In genomic region chrIII:7299466-7299865, ce11 we compare ENCODE assay signal across 5 worm cellular contexts.
A peak's percentile ranks its signal among the peaks of the same experiment; 100 is the strongest.
TF ChIP-seq lines count a peak whose summit lies in the region.

B0361.14 (minus strand) TSS chrIII:7299531.
B0361.9 (minus strand) TSS chrIII:7299631.

TF ChIP-seq in whole organism, L1 larva, 84 proteins besides CTCF, POLR2A, EP300 and RAD21 (continues in another document):
- TF ChIP-seq C34B4.2 (tag; optimal IDR thresholded peaks at IDR 0.05; lab: Kevin White, UChicago), result no peak
- peak in 2 of 6 experiments; percentile 13 to 26 for TF ChIP-seq elt-3 (tag; optimal IDR thresholded peaks at IDR 0.05; lab: Kevin White, UChicago)
- peak; percentile 67 for TF ChIP-seq nhr-85 (tag; lab: Kevin White, UChicago)
- TF ChIP-seq blmp-1 (tag; optimal IDR thresholded peaks at IDR 0.05; lab: Kevin White, UChicago), result peak; percentile 94
- no peak for TF ChIP-seq pqm-1 (tag; optimal IDR thresholded peaks at IDR 0.05; lab: Kevin White, UChicago)
- peak in 1 of 2 experiments; percentile 20 for TF ChIP-seq lin-35 (GFP tag; optimal IDR thresholded peaks at IDR 0.05; lab: Kevin White, UChicago)
- peak; percentile 41 for TF ChIP-seq lin-14 (GFP tag; optimal IDR thresholded peaks at IDR 0.05; lab: Kevin White, UChicago)
- TF ChIP-seq nhr-71 (tag; optimal IDR thresholded peaks at IDR 0.05; lab: Kevin White, UChicago), result peak; percentile 25
- TF ChIP-seq ceh-8 (GFP tag; optimal IDR thresholded peaks at IDR 0.05; lab: Kevin White, UChicago), result no peak
- TF ChIP-seq skn-1 (tag; optimal IDR thresholded peaks at IDR 0.05; lab: Kevin White, UChicago), result no peak
- peak; percentile 1 for TF ChIP-seq mep-1 (tag; optimal IDR thresholded peaks at IDR 0.05; lab: Kevin White, UChicago)
- peak; percentile 0 for TF ChIP-seq rnt-1 (tag; optimal IDR thresholded peaks at IDR 0.05; lab: Kevin White, UChicago)
- TF ChIP-seq efl-1 (optimal IDR thresholded peaks at IDR 0.05; lab: Kevin White, UChicago), result no peak
- TF ChIP-seq efl-1 (GFP tag; optimal IDR thresholded peaks at IDR 0.05 in 1 of 2; lab: Kevin White, UChicago), result peak in 1 of 2 experiments; percentile 84
- peak; percentile 33 for TF ChIP-seq snu-23 (GFP tag; optimal IDR thresholded peaks at IDR 0.05; lab: Kevin White, UChicago)
- TF ChIP-seq sptf-1 (tag; optimal IDR thresholded peaks at IDR 0.05; lab: Kevin White, UChicago), result no peak
- TF ChIP-seq fkh-4 (tag; optimal IDR thresholded peaks at IDR 0.05; lab: Kevin White, UChicago; ENCODE audit: borderline replicate concordance), result no peak
- TF ChIP-seq vab-15 (tag; optimal IDR thresholded peaks at IDR 0.05; lab: Kevin White, UChicago), result no peak

TF ChIP-seq in whole organism, L2 larva, 48 proteins besides CTCF, POLR2A, EP300 and RAD21:
- TF ChIP-seq blmp-1 (tag; optimal IDR thresholded peaks at IDR 0.05; lab: Kevin White, UChicago; ENCODE audit: insufficient read depth) (peak; percentile 45), mdl-1 (tag; optimal IDR thresholded peaks at IDR 0.05; lab: Kevin White, UChicago) (peak in 1 of 2 experiments; percentile 17), ama-1 (optimal IDR thresholded peaks at IDR 0.05; lab: Kevin White, UChicago) (peak; percentile 41), nhr-11 (tag; optimal IDR thresholded peaks at IDR 0.05; lab: Kevin White, UChicago) (no peak), fos-1 (tag; optimal IDR thresholded peaks at IDR 0.05; lab: Kevin White, UChicago) (peak; percentile 14), ceh-16 (tag; optimal IDR thresholded peaks at IDR 0.05; lab: Kevin White, UChicago) (peak; percentile 61), sma-9 (GFP tag; optimal IDR thresholded peaks at IDR 0.05; lab: Kevin White, UChicago) (peak; percentile 37), sma-9 (tag; optimal IDR thresholded peaks at IDR 0.05; lab: Kevin White, UChicago) (no peak), elt-3 (tag; optimal IDR thresholded peaks at IDR 0.05; lab: Kevin White, UChicago) (no peak), nhr-25 (tag; optimal IDR thresholded peaks at IDR 0.05; lab: Kevin White, UChicago) (peak; percentile 55), ztf-4 (tag; optimal IDR thresholded peaks at IDR 0.05; lab: Kevin White, UChicago) (no peak)

TF ChIP-seq in whole organism, L3 larva, 47 proteins besides CTCF, POLR2A, EP300 and RAD21:
- no peak for TF ChIP-seq fos-1 (tag; optimal IDR thresholded peaks at IDR 0.05; lab: Kevin White, UChicago)
- peak; percentile 48 for TF ChIP-seq nhr-25 (tag; optimal IDR thresholded peaks at IDR 0.05; lab: Kevin White, UChicago)
- TF ChIP-seq nhr-23 (tag; optimal IDR thresholded peaks at IDR 0.05; lab: Kevin White, UChicago), result peak; percentile 41

TF ChIP-seq in whole organism, L4 larva, 104 proteins besides CTCF, POLR2A, EP300 and RAD21:
- TF ChIP-seq aha-1 (tag; lab: Kevin White, UChicago) (peak; percentile 71), nhr-28 (tag; optimal IDR thresholded peaks at IDR 0.05; lab: Kevin White, UChicago) (peak; percentile 27), lin-29 (GFP tag; IDR thresholded peaks at IDR 0.05; lab: Robert Waterston, UW) (no peak), nhr-6 (tag; optimal IDR thresholded peaks at IDR 0.05; lab: Kevin White, UChicago) (no peak), mes-2 (tag; optimal IDR thresholded peaks at IDR 0.05; lab: Kevin White, UChicago; ENCODE audit: poor library complexity, severe bottlenecking) (peak; percentile 27), hmg-1.1 (GFP tag; IDR thresholded peaks at IDR 0.05; lab: Robert Waterston, UW) (0 out of 2 replicates have a peak, but pooled peaks have one; percentile 19), nhr-25 (tag; optimal IDR thresholded peaks at IDR 0.05; lab: Kevin White, UChicago; ENCODE audit: borderline replicate concordance, insufficient read depth) (peak; percentile 80), ces-1 (GFP tag; optimal IDR thresholded peaks at IDR 0.05; lab: Kevin White, UChicago) (no peak), mdl-1 (tag; optimal IDR thresholded peaks at IDR 0.05; lab: Kevin White, UChicago) (peak in 1 of 2 experiments; percentile 14), mxl-3 (GFP tag; optimal IDR thresholded peaks at IDR 0.05; lab: Kevin White, UChicago) (peak; percentile 11), F44E2.7 (GFP tag; IDR thresholded peaks at IDR 0.05; lab: Robert Waterston, UW) (no peak)

TF ChIP-seq in whole organism, late embryonic, 69 proteins besides CTCF, POLR2A, EP300 and RAD21:
- TF ChIP-seq sox-4 (tag; optimal IDR thresholded peaks at IDR 0.05; lab: Kevin White, UChicago) (no peak), ref-2 (tag; optimal IDR thresholded peaks at IDR 0.05; lab: Kevin White, UChicago) (peak; percentile 6), rnt-1 (tag; optimal IDR thresholded peaks at IDR 0.05; lab: Kevin White, UChicago) (no peak)

Comparison
In these comparisons a context has a peak if more than half of its experiments do, and no peak if none do; other contexts are left out.
1. Of the 29 proteins assayed by ChIP-seq in both whole organism, L4 larva and whole organism, L1 larva: peak only in whole organism, L4 larva: aha-1 and nhr-28; only in whole organism, L1 larva: mep-1; in both: none; in neither: 24; mixed calls (peak in some experiments, not most) for 2.